Fruit fly (Drosophila melanogaster) whole organism, prepupa: ENCODE data around the gene CCT1.

Source experiments
- CG10631 ChIP-seq: fragments of 200-800 bp; sonication (Bioruptor generic); optimal IDR thresholded peaks from 2 replicates; lab custom pipeline; 2016; ENCODE audit warnings: missing biosample characterization, missing genetic modification characterization
- CG10669 ChIP-seq: fragments of 200-800 bp; sonication (Bioruptor generic); optimal IDR thresholded peaks from 3 replicates; lab custom pipeline; 2018; ENCODE audit warnings: missing biosample characterization, mild to moderate bottlenecking, missing genetic modification characterization, moderate library complexity
- CG15336 ChIP-seq: fragments of 200-800 bp; sonication (Bioruptor generic); IDR thresholded peaks from 2 replicates; pipeline ENCODE4 v1.3.6; 2022; ENCODE audit warnings: missing biosample characterization, missing genetic modification characterization
- CG16779 ChIP-seq: fragments of 200-800 bp; sonication (Bioruptor generic); optimal IDR thresholded peaks from 3 replicates; lab custom pipeline; 2017; ENCODE audit warnings: missing biosample characterization, mild to moderate bottlenecking, missing genetic modification characterization
- CG3032 ChIP-seq: fragments of 200-800 bp; optimal IDR thresholded peaks from 2 replicates; lab custom pipeline; 2019; ENCODE audit warnings: missing biosample characterization, mild to moderate bottlenecking, missing genetic modification characterization, moderate library complexity
- CG31627 ChIP-seq: fragments of 200-800 bp; sonication (Bioruptor generic); optimal IDR thresholded peaks from 3 replicates; lab custom pipeline; 2016; ENCODE audit warnings: missing biosample characterization, missing genetic modification characterization
- CG32006 ChIP-seq: fragments of 200-800 bp; sonication (Bioruptor generic); optimal IDR thresholded peaks from 3 replicates; lab custom pipeline; 2017; ENCODE audit warnings: missing biosample characterization, mild to moderate bottlenecking, missing genetic modification characterization
- CG34406 ChIP-seq: fragments of 200-800 bp; sonication (Bioruptor generic); optimal IDR thresholded peaks from 3 replicates; lab custom pipeline; 2016; ENCODE audit warnings: missing biosample characterization, missing genetic modification characterization
- CG3919 ChIP-seq: fragments of 200-800 bp; sonication (Bioruptor generic); optimal IDR thresholded peaks from 3 replicates; lab custom pipeline; 2016; ENCODE audit warnings: missing biosample characterization, missing genetic modification characterization
- CG6163 ChIP-seq: fragments of 200-800 bp; sonication (Bioruptor generic); IDR thresholded peaks from 3 replicates; pipeline ENCODE4 v1.3.6; 2022; ENCODE audit warnings: missing biosample characterization, missing genetic modification characterization
- CG6808 ChIP-seq: fragments of 200-800 bp; sonication (Bioruptor generic); optimal IDR thresholded peaks from 3 replicates; lab custom pipeline; 2017; ENCODE audit warnings: missing biosample characterization, missing genetic modification characterization, mild to moderate bottlenecking, moderate library complexity, missing genetic modification reagents
- CG6854 ChIP-seq: fragments of 200-800 bp; sonication (Bioruptor generic); optimal IDR thresholded peaks from 2 replicates; lab custom pipeline; 2017; ENCODE audit warnings: missing biosample characterization, mild to moderate bottlenecking, missing genetic modification characterization
- CG8119 ChIP-seq: fragments of 200-800 bp; sonication (Bioruptor generic); IDR thresholded peaks from 3 replicates; pipeline ENCODE4 v1.3.6; 2022; ENCODE audit warnings: missing biosample characterization, missing genetic modification characterization
- CG8319 ChIP-seq: fragments of 200-800 bp; sonication (Bioruptor generic); optimal IDR thresholded peaks from 3 replicates; lab custom pipeline; 2016; ENCODE audit warnings: missing biosample characterization, missing genetic modification characterization
- CG9139 ChIP-seq: fragments of 200-800 bp; sonication (Bioruptor generic); optimal IDR thresholded peaks from 3 replicates; lab custom pipeline; 2017; ENCODE audit warnings: missing biosample characterization, mild to moderate bottlenecking, missing genetic modification characterization
- Eip75B ChIP-seq: fragments of 200-800 bp; sonication (Bioruptor generic); optimal IDR thresholded peaks from 3 replicates; lab custom pipeline; 2016; ENCODE audit warnings: missing biosample characterization, missing genetic modification characterization
- Eip78C ChIP-seq: fragments of 200-800 bp; sonication (Bioruptor generic); peaks from one replicate; lab custom pipeline; 2016; ENCODE audit warnings: missing biosample characterization, missing genetic modification characterization
- Ets21C ChIP-seq: fragments of 200-800 bp; sonication (Bioruptor generic); optimal IDR thresholded peaks from 3 replicates; lab custom pipeline; 2016; ENCODE audit warnings: missing biosample characterization, missing genetic modification characterization
- Ets96B ChIP-seq: fragments of 200-800 bp; optimal IDR thresholded peaks from 2 replicates; lab custom pipeline; 2019; ENCODE audit warnings: missing biosample characterization, mild to moderate bottlenecking, missing genetic modification characterization, moderate library complexity
- Gug ChIP-seq: fragments of 200-800 bp; sonication (Bioruptor generic); IDR thresholded peaks from 2 replicates; pipeline ENCODE4 v1.3.6; 2022; ENCODE audit warnings: missing biosample characterization, missing genetic modification characterization
- Hr38 ChIP-seq: sonication (Bioruptor generic); optimal IDR thresholded peaks from 2 replicates; lab custom pipeline; 2016; ENCODE audit warnings: missing biosample characterization, missing genetic modification characterization
- Hr4 ChIP-seq: fragments of 200-800 bp; sonication (Bioruptor generic); optimal IDR thresholded peaks from 3 replicates; lab custom pipeline; 2016; ENCODE audit warnings: missing biosample characterization, missing genetic modification characterization
- Lpt ChIP-seq: fragments of 200-800 bp; sonication (Bioruptor generic); optimal IDR thresholded peaks from 3 replicates; lab custom pipeline; 2016; ENCODE audit warnings: missing biosample characterization, missing genetic modification characterization
- Met ChIP-seq: fragments of 200-800 bp; sonication (Bioruptor generic); optimal IDR thresholded peaks from 3 replicates; lab custom pipeline; 2016; ENCODE audit warnings: missing biosample characterization, missing genetic modification characterization
- OdsH ChIP-seq: fragments of 200-800 bp; sonication (Bioruptor generic); optimal IDR thresholded peaks from 3 replicates; lab custom pipeline; 2016; ENCODE audit warnings: missing biosample characterization, missing genetic modification characterization
- Smox ChIP-seq: fragments of 200-800 bp; sonication (Bioruptor generic); optimal IDR thresholded peaks from 3 replicates; lab custom pipeline; 2016; ENCODE audit warnings: missing biosample characterization, missing genetic modification characterization
- Sox102F ChIP-seq: fragments of 200-800 bp; sonication (Bioruptor generic); optimal IDR thresholded peaks from 2 replicates; lab custom pipeline; 2016; ENCODE audit warnings: missing biosample characterization, mild to moderate bottlenecking, missing genetic modification characterization
- Sox14 ChIP-seq: fragments of 200-800 bp; sonication (Bioruptor generic); optimal IDR thresholded peaks from 3 replicates; lab custom pipeline; 2016; ENCODE audit warnings: missing biosample characterization, missing genetic modification characterization
- achi ChIP-seq: fragments of 200-800 bp; sonication (Bioruptor generic); optimal IDR thresholded peaks from 3 replicates; lab custom pipeline; 2016; ENCODE audit warnings: missing biosample characterization, missing genetic modification characterization
- acj6 ChIP-seq: fragments of 200-800 bp; sonication (Bioruptor generic); optimal IDR thresholded peaks from 3 replicates; lab custom pipeline; 2016; ENCODE audit warnings: missing biosample characterization, missing genetic modification characterization
- cyc ChIP-seq: fragments of 200-800 bp; sonication (Bioruptor generic); optimal IDR thresholded peaks from 3 replicates; lab custom pipeline; 2016; ENCODE audit warnings: missing biosample characterization, missing genetic modification characterization
- dsx ChIP-seq: fragments of 200-800 bp; optimal IDR thresholded peaks from 3 replicates; lab custom pipeline; 2019; ENCODE audit warnings: missing biosample characterization, mild to moderate bottlenecking, missing genetic modification characterization, moderate library complexity; ENCODE audit not compliant: poor library complexity, severe bottlenecking
- eg ChIP-seq: fragments of 200-800 bp; sonication (Bioruptor generic); IDR thresholded peaks from 3 replicates; pipeline ENCODE4 v1.3.6; 2022; ENCODE audit warnings: missing biosample characterization, missing genetic modification characterization
- fd59A ChIP-seq: fragments of 200-800 bp; sonication (Bioruptor generic); optimal IDR thresholded peaks from 2 replicates; lab custom pipeline; 2017; ENCODE audit warnings: missing biosample characterization, mild to moderate bottlenecking, missing genetic modification characterization, missing genetic modification reagents
- fkh ChIP-seq: fragments of 200-800 bp; sonication (Bioruptor generic); optimal IDR thresholded peaks from 3 replicates; lab custom pipeline; 2017; ENCODE audit warnings: missing biosample characterization, mild to moderate bottlenecking, missing genetic modification characterization, moderate library complexity
- lz ChIP-seq: fragments of 200-800 bp; sonication (Bioruptor generic); optimal IDR thresholded peaks from 3 replicates; lab custom pipeline; 2016; ENCODE audit warnings: missing biosample characterization, missing genetic modification characterization
- salr ChIP-seq, 2 experiments: fragments of 200-800 bp; sonication (Bioruptor generic); optimal IDR thresholded peaks; 3 replicates each; lab custom pipeline; 2016 to 2018; ENCODE audit warnings: missing biosample characterization in 2 of 2, missing genetic modification characterization in 2 of 2, mild to moderate bottlenecking in 1 of 2
- spab ChIP-seq: fragments of 200-800 bp; sonication (Bioruptor generic); optimal IDR thresholded peaks from 2 replicates; lab custom pipeline; 2017; ENCODE audit warnings: missing biosample characterization, mild to moderate bottlenecking, missing genetic modification characterization, missing genetic modification reagents
- ss ChIP-seq, 2 experiments: fragments of 200-800 bp; sonication (Bioruptor generic); optimal IDR thresholded peaks; 2 replicates in 1 of 2; 3 replicates in 1 of 2; lab custom pipeline; 2017 to 2018; ENCODE audit warnings: mild to moderate bottlenecking in 2 of 2, missing biosample characterization in 2 of 2, missing genetic modification characterization in 2 of 2, moderate library complexity in 1 of 2
- svp ChIP-seq: fragments of 200-800 bp; sonication (Bioruptor generic); peaks from one replicate; lab custom pipeline; 2016; ENCODE audit warnings: missing biosample characterization, missing genetic modification characterization
- topi ChIP-seq: fragments of 200-800 bp; sonication (Bioruptor generic); optimal IDR thresholded peaks from 3 replicates; lab custom pipeline; 2016; ENCODE audit warnings: missing biosample characterization, missing genetic modification characterization

CCT1 gene

DNA sequence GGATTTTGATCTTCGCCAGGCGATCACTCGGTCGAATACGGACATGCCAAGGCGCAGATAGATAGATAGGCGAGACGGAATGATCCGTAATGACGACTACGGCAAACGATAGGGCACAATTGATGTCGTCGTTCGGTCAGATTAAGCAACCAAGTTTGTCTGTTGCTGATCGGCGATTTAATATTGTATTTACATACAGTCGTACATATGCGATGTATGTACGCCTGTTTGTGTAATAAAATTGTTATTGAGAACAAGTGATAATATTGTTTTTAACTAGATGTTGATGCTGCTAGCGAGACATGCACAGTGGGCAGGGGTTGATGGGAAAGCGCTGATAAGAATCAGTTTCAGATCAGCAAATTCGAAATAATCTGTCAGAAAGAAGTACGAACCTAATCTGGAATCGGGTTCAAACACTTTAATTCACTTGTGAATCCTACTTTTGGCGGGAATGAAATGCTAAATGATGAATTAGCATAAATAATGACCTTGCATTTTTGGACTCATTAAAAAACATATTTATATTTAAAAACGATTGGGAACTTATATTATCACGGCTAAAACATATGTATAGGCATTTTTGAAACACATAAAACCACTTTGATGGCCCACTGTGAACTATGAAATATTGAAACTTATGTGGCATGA is 35.8 kb downstream of the CCT1 start (continued):
- TF ChIP-seq dsx (GFP tag; lab: Kevin White, UChicago) (no peak), CG8119 (GFP tag; lab: Robert Waterston, UW) (0 out of 3 replicates have a peak, but pooled peaks have one; percentile 22), CG34406 (GFP tag; lab: Kevin White, UChicago) (peak; percentile 32), fd59A (peak; percentile 16), acj6 (GFP tag; lab: Kevin White, UChicago) (no peak), CG15336 (GFP tag; lab: Robert Waterston, UW) (no peak), OdsH (GFP tag; lab: Kevin White, UChicago) (no peak), CG31627 (GFP tag; lab: Kevin White, UChicago) (no peak), Sox14 (GFP tag; lab: Kevin White, UChicago) (peak; percentile 32), CG6163 (GFP tag; lab: Robert Waterston, UW) (no peak), Met (GFP tag; lab: Kevin White, UChicago) (no peak), CG10631 (GFP tag; lab: Kevin White, UChicago) (peak; percentile 20)

DNA sequence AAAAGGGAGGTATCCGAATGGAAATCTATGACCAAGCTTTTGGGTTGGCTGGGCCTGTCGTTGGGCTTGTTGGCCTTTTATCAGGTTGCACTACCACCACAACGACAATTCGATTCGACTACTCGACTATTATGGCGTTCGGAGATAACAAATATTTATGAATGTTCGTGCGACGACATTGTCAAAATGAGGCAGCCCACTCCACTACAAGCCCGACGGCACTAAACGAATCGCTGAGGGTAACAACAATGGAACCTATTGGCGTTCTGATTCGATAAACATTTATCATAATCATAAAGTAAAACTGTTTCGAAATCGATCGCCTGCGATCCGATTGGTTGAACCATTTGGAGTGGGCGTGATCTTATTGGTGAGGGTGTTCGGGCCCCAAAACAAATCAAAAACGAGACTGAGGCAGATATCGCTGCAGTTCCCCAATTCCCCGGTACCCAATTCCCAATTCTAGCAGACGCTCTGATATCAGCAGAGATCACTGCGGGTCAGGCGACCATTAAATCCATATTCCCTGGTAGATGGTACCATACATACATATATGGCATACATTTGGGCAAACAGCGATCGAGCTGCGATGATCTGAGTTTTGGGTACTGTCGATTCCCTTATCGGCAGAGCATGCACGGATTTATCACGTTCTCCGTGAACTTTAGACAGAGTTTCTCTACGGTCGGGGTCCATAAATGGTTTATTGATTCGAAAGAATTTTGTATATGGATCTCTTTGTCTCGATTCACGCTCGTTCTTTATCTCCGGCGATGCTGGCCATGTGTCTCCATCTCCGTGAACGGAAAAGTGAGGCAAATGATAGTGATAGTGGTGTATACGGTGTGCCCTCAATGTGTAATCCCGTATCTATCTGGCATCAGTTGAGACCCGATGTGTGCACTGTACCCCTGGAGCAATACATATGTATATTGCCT is 36.6 kb downstream of the CCT1 start:
- TF ChIP-seq ss (GFP tag; optimal IDR thresholded peaks at IDR 0.05; lab: Kevin White, UChicago) (no peak), svp (peak; percentile 98)

DNA sequence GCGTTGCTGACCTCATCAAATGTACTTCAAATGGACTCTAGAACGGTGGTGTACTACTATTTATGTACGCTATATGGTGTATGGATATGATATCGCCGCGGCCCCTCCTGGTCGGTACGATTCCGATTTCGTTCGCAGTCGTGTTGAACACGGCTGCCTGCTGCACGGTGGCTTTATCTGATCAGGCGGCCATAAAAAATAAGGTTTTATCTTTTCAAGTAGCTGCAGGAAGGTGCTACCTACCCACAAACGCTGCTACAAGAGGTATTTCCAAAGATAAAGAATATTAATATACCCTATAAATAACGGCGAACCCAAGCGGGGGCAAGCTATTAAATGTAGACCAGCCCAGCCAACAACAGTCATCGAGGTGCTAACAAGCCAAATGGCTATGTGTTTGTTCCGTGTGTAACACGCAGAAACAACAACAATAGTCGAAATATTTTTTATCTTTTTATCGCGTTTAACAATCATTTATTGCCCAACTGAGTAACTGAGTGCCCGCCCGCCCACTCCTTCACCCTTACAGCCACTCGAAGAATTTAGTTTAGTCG is 41.3 kb downstream of the CCT1 start:
- TF ChIP-seq Hr4 (GFP tag; lab: Kevin White, UChicago): no peak
- TF ChIP-seq fkh (GFP tag; lab: Kevin White, UChicago): peak; percentile 15

DNA sequence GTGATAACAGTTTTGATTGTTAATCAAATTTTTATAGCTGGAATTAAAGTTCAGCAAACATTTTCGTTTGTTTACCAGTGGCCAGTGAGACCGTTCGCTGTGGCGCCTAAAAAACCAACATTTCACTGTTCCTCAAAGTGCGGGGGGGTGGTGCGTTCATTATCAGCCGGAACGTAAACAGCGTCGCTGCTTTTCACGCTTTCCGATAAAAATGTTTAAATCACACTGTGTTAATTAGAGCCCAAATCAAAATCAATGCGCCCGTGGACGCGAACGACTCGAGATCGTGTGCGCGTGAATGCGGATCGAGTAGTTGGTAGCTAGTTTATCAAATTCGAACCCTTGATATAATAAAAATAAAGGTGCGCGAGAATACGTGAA is 43.4 kb downstream of the CCT1 start, which contains the start of gene CG34376:
Gene CG34376, plus strand, starts transcription at position 226 of the 381 bp plus-strand sequence.
- TF ChIP-seq Hr4 (GFP tag; lab: Kevin White, UChicago) (no peak), CG32006 (peak; percentile 55), ss (GFP tag; optimal IDR thresholded peaks at IDR 0.05; lab: Kevin White, UChicago) (no peak), salr (GFP tag; optimal IDR thresholded peaks at IDR 0.05; lab: Kevin White, UChicago) (peak in 1 of 2 experiments; percentile 55), acj6 (GFP tag; lab: Kevin White, UChicago) (no peak), Met (GFP tag; lab: Kevin White, UChicago) (peak; percentile 5), Lpt (no peak), topi (GFP tag; lab: Kevin White, UChicago) (peak; percentile 0), achi (GFP tag; lab: Kevin White, UChicago) (peak; percentile 24), CG6163 (GFP tag; lab: Robert Waterston, UW) (peak; percentile 74), Sox102F (GFP tag; lab: Kevin White, UChicago) (no peak), CG10669 (GFP tag; lab: Kevin White, UChicago) (no peak), CG8319 (no peak), Sox14 (GFP tag; lab: Kevin White, UChicago) (peak; percentile 18), CG9139 (GFP tag; lab: Kevin White, UChicago) (peak; percentile 18), spab (GFP tag; lab: Kevin White, UChicago) (no peak), cyc (GFP tag; lab: Kevin White, UChicago) (no peak), CG10631 (GFP tag; lab: Kevin White, UChicago) (peak; percentile 25), eg (peak; percentile 83), Ets21C (GFP tag; lab: Kevin White, UChicago) (no peak), Eip75B (GFP tag; lab: Kevin White, UChicago) (no peak), Gug (GFP tag; lab: Robert Waterston, UW) (peak; percentile 51), CG3919 (GFP tag; lab: Kevin White, UChicago) (peak; percentile 18), CG6854 (GFP tag; lab: Kevin White, UChicago) (peak; percentile 63), lz (no peak), Hr38 (GFP tag; lab: Kevin White, UChicago) (no peak), CG31627 (GFP tag; lab: Kevin White, UChicago) (no peak), Eip78C (GFP tag; lab: Kevin White, UChicago) (no peak), CG16779 (no peak), Ets96B (tag; lab: Kevin White, UChicago) (no peak), Smox (GFP tag; lab: Kevin White, UChicago) (no peak), CG6808 (GFP tag; lab: Kevin White, UChicago) (no peak), CG3032 (tag; lab: Kevin White, UChicago) (peak; percentile 6)
